Worm (Caenorhabditis elegans): ENCODE measurements around the gene clc-5.

DNA sequence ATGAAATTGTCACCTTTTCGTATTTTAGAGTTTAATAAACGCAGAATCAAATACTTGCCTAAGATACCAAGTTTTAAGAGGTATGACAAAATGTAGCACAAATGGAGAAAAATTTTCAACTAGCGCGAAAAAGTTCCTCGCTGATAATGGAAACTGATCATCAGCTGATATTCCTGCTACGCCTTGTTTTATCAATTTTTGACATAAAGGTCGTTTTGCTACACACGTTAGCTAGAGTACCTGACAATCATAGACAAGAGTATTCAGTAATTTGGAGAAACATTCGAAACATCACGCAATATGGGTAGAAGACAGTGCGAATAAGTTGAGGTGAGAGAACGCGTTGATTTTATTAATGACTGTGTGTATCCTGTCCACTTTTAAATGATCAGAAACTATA is 12.4 kb downstream of the clc-5 start:
- TF ChIP-seq med-1 (GFP tag; optimal IDR thresholded peaks at IDR 0.05; ENCODE audit: insufficient read depth) (no peak), flt-1 (GFP tag; IDR thresholded peaks at IDR 0.05) (no peak), tab-1 (GFP tag; IDR thresholded peaks at IDR 0.05) (no peak), klf-2 (GFP tag; conservative IDR thresholded peaks at IDR 0.05) (no peak), T22C8.4 (GFP tag; IDR thresholded peaks at IDR 0.05) (no peak), cog-1 (tag; optimal IDR thresholded peaks at IDR 0.05) (no peak)
